Fruit fly (Drosophila melanogaster) Kc167 (cell line): Measurements from ENCODE around the gene CG8132.

Experiments used
- Myc ChIP-seq: fragments of >200 bp; optimal IDR thresholded peaks from 2 replicates; lab custom pipeline; 2017; ENCODE audit warnings: missing external identifiers
- h ChIP-seq: fragments of >200 bp; optimal IDR thresholded peaks from 3 replicates; lab custom pipeline; 2018; ENCODE audit warnings: missing external identifiers
- psq ChIP-seq: fragments of >200 bp; optimal IDR thresholded peaks from 2 replicates; lab custom pipeline; 2017; ENCODE audit warnings: missing external identifiers
- ttk ChIP-seq: sonication (Bioruptor generic); optimal IDR thresholded peaks from 2 replicates; lab custom pipeline; 2017; ENCODE audit warnings: missing external identifiers

DNA sequence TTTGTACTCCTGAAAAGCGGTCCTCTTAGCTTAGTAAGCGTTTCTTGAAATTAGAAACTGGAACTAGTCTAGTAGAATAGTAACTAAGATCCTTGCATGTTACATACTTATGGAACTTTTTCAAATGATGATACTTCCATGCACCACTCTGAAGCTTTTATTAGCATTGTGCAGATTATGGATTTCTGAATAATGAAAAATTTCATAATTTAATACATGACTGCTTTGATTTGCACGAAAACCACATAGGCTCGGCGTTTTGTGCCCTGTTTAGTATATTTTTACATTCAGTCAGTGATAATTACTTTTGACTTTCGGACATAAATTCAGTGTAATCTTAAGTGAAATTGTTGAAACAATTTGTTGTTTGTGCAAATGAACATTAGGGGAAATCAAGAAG is 46.1 kb upstream of the CG8132 start, which contains the start of gene CG43675:
- TF ChIP-seq Myc (lab: Kevin White, UChicago) (no peak), h (lab: Kevin White, UChicago) (no peak), ttk (lab: Kevin White, UChicago) (no peak), psq (lab: Kevin White, UChicago) (no peak)
